Worm (Caenorhabditis elegans) whole organism, L1 larva: ENCODE measurements around the gene srh-220.

Experiments used
- C34B4.2 ChIP-seq: sonication (generic microtip); optimal IDR thresholded peaks from 2 replicates; lab custom pipeline; 2017; ENCODE audit warnings: mild to moderate bottlenecking, missing genetic modification characterization, missing compliant biosample characterization
- F16B12.6 ChIP-seq: fragments of 150-350 bp; optimal IDR thresholded peaks from 2 replicates; lab custom pipeline; 2014; ENCODE audit warnings: missing biosample characterization, missing genetic modification characterization
- Y116A8C.19 ChIP-seq: sonication (generic microtip); optimal IDR thresholded peaks from 2 replicates; lab custom pipeline; 2016; ENCODE audit warnings: missing compliant biosample characterization, missing genetic modification characterization, borderline replicate concordance
- aly-2 ChIP-seq: fragments of 150-350 bp; optimal IDR thresholded peaks from 2 replicates; lab custom pipeline; 2014; ENCODE audit warnings: missing biosample characterization, missing genetic modification characterization
- ama-1 ChIP-seq: fragments of 150-350 bp; optimal IDR thresholded peaks from 2 replicates; lab custom pipeline; 2014
- blmp-1 ChIP-seq: fragments of 150-350 bp; optimal IDR thresholded peaks from 2 replicates; lab custom pipeline; 2014; ENCODE audit warnings: missing biosample characterization, missing genetic modification characterization
- ceh-8 ChIP-seq: fragments of 200-800 bp; sonication (Bioruptor generic); optimal IDR thresholded peaks from 2 replicates; lab custom pipeline; 2018; ENCODE audit warnings: mild to moderate bottlenecking, missing genetic modification characterization, moderate library complexity, missing compliant biosample characterization
- ceh-88 ChIP-seq: fragments of 200-800 bp; sonication (Bioruptor generic); IDR thresholded peaks from 2 replicates; pipeline ENCODE4 v1.3.6; 2022; ENCODE audit warnings: missing genetic modification characterization, missing compliant biosample characterization
- dpl-1 ChIP-seq, 3 experiments: fragments of 150-350 bp in 2 of 3; sonication (generic microtip) in 1 of 3; optimal IDR thresholded peaks; 2 replicates each; lab custom pipeline; 2014 to 2017; ENCODE audit warnings: missing biosample characterization in 3 of 3, missing genetic modification characterization in 3 of 3, missing genetic modification reagents in 3 of 3
- dsc-1 ChIP-seq: sonication (generic microtip); optimal IDR thresholded peaks from 2 replicates; lab custom pipeline; 2016; ENCODE audit warnings: mild to moderate bottlenecking, missing genetic modification characterization, missing compliant biosample characterization
- efl-3 ChIP-seq: fragments of 200-800 bp; sonication (Bioruptor generic); optimal IDR thresholded peaks from 2 replicates; lab custom pipeline; 2018; ENCODE audit warnings: mild to moderate bottlenecking, missing genetic modification characterization, missing compliant biosample characterization
- egl-27 ChIP-seq, 2 experiments: fragments of 150-350 bp in 1 of 2; sonication (generic microtip); optimal IDR thresholded peaks; 3 replicates each; lab custom pipeline; 2017 to 2018; ENCODE audit warnings: missing biosample characterization in 2 of 2, missing genetic modification characterization in 2 of 2, missing genetic modification reagents in 2 of 2
- elt-2 ChIP-seq: sonication (generic microtip); optimal IDR thresholded peaks from 2 replicates; lab custom pipeline; 2016; ENCODE audit warnings: missing genetic modification characterization, mild to moderate bottlenecking, inconsistent platforms, missing compliant biosample characterization, missing genetic modification reagents
- elt-3 ChIP-seq, 6 experiments: fragments of 150-350 bp in 1 of 6; sonication (generic microtip); optimal IDR thresholded peaks; 2 replicates each; lab custom pipeline; 2017 to 2018; ENCODE audit warnings: missing biosample characterization in 6 of 6, missing genetic modification characterization in 6 of 6, inconsistent platforms in 1 of 6
- fkh-10 ChIP-seq: sonication (generic microtip); optimal IDR thresholded peaks from 2 replicates; lab custom pipeline; 2017; ENCODE audit warnings: missing biosample characterization, missing genetic modification reagents, missing genetic modification characterization
- fkh-4 ChIP-seq: sonication (generic microtip); optimal IDR thresholded peaks from 2 replicates; lab custom pipeline; 2016; ENCODE audit warnings: missing compliant biosample characterization, missing genetic modification characterization, borderline replicate concordance
- fkh-8 ChIP-seq: sonication (generic microtip); optimal IDR thresholded peaks from 2 replicates; lab custom pipeline; 2016; ENCODE audit warnings: mild to moderate bottlenecking, missing genetic modification characterization, missing compliant biosample characterization
- fos-1 ChIP-seq: fragments of 150-350 bp; optimal IDR thresholded peaks from 2 replicates; lab custom pipeline; 2014; ENCODE audit warnings: missing biosample characterization, missing genetic modification characterization
- irx-1 ChIP-seq: sonication (generic microtip); optimal IDR thresholded peaks from 2 replicates; lab custom pipeline; 2016; ENCODE audit warnings: missing genetic modification characterization, missing compliant biosample characterization
- lin-13 ChIP-seq: fragments of 150-350 bp; optimal IDR thresholded peaks from 2 replicates; lab custom pipeline; 2014; ENCODE audit warnings: missing biosample characterization, missing genetic modification reagents, missing genetic modification characterization
- lin-14 ChIP-seq: fragments of 200-800 bp; sonication (Bioruptor generic); optimal IDR thresholded peaks from 2 replicates; lab custom pipeline; 2018; ENCODE audit warnings: mild to moderate bottlenecking, missing genetic modification characterization, moderate library complexity, missing compliant biosample characterization
- lin-15B ChIP-seq: fragments of 150-350 bp; sonication (generic microtip); optimal IDR thresholded peaks from 3 replicates; lab custom pipeline; 2014; ENCODE audit warnings: missing biosample characterization, missing genetic modification characterization
- lin-35 ChIP-seq, 2 experiments: fragments of 150-350 bp; optimal IDR thresholded peaks; 2 replicates each; lab custom pipeline; 2014; ENCODE audit warnings: missing biosample characterization in 2 of 2, missing genetic modification characterization in 2 of 2, missing genetic modification reagents in 2 of 2
- lir-3 ChIP-seq: sonication (generic microtip); optimal IDR thresholded peaks from 2 replicates; lab custom pipeline; 2016; ENCODE audit warnings: mild to moderate bottlenecking, missing genetic modification characterization, moderate library complexity, missing compliant biosample characterization; ENCODE audit not compliant: poor library complexity
- lsy-2 ChIP-seq, 2 experiments: fragments of 150-350 bp; optimal IDR thresholded peaks; 2 replicates each; lab custom pipeline; 2014; ENCODE audit warnings: missing biosample characterization in 2 of 2, missing genetic modification characterization in 2 of 2
- mdl-1 ChIP-seq, 2 experiments: fragments of 150-350 bp; optimal IDR thresholded peaks; 2 replicates each; lab custom pipeline; 2014 to 2017; ENCODE audit warnings: missing biosample characterization in 2 of 2, missing genetic modification characterization in 2 of 2, inconsistent platforms in 1 of 2
- mef-2 ChIP-seq: fragments of 150-350 bp; optimal IDR thresholded peaks from 2 replicates; lab custom pipeline; 2014; ENCODE audit warnings: missing biosample characterization, missing genetic modification characterization
- mep-1 ChIP-seq: fragments of 150-350 bp; optimal IDR thresholded peaks from 2 replicates; lab custom pipeline; 2014; ENCODE audit warnings: missing biosample characterization, missing genetic modification characterization
- nhr-11 ChIP-seq: fragments of 150-350 bp; optimal IDR thresholded peaks from 2 replicates; lab custom pipeline; 2014; ENCODE audit warnings: missing biosample characterization, missing genetic modification characterization
- nhr-19 ChIP-seq: fragments of 200-800 bp; sonication (Bioruptor generic); conservative IDR thresholded peaks from 2 replicates; pipeline ENCODE4 v1.3.6; 2022; ENCODE audit warnings: missing genetic modification characterization, missing compliant biosample characterization
- nhr-20 ChIP-seq: sonication (generic microtip); optimal IDR thresholded peaks from 2 replicates; lab custom pipeline; 2016; ENCODE audit warnings: mild to moderate bottlenecking, missing genetic modification characterization, missing compliant biosample characterization
- nhr-71 ChIP-seq: sonication (generic microtip); optimal IDR thresholded peaks from 2 replicates; lab custom pipeline; 2016; ENCODE audit warnings: mild to moderate bottlenecking, missing genetic modification characterization, moderate library complexity, missing compliant biosample characterization
- nhr-76 ChIP-seq: sonication (generic microtip); optimal IDR thresholded peaks from 2 replicates; lab custom pipeline; 2017; ENCODE audit warnings: missing biosample characterization, missing genetic modification characterization
- nhr-84 ChIP-seq: sonication (generic microtip); optimal IDR thresholded peaks from 2 replicates; lab custom pipeline; 2017; ENCODE audit warnings: missing biosample characterization, missing genetic modification characterization
- nhr-85 ChIP-seq: sonication (generic microtip); peaks from one replicate; lab custom pipeline; 2016; ENCODE audit warnings: missing genetic modification characterization, inconsistent platforms, missing compliant biosample characterization
- nhr-90 ChIP-seq: sonication (generic microtip); optimal IDR thresholded peaks from 2 replicates; lab custom pipeline; 2016; ENCODE audit warnings: mild to moderate bottlenecking, missing genetic modification characterization, missing compliant biosample characterization; ENCODE audit not compliant: poor library complexity
- pqm-1 ChIP-seq: sonication (generic microtip); optimal IDR thresholded peaks from 3 replicates; lab custom pipeline; 2017; ENCODE audit warnings: missing biosample characterization, missing genetic modification characterization
- rnt-1 ChIP-seq: sonication (generic microtip); optimal IDR thresholded peaks from 2 replicates; lab custom pipeline; 2016; ENCODE audit warnings: mild to moderate bottlenecking, missing genetic modification characterization, moderate library complexity, missing compliant biosample characterization
- skn-1 ChIP-seq: fragments of 150-350 bp; optimal IDR thresholded peaks from 2 replicates; lab custom pipeline; 2014; ENCODE audit warnings: missing biosample characterization, missing genetic modification characterization
- snu-23 ChIP-seq: sonication (generic microtip); optimal IDR thresholded peaks from 2 replicates; lab custom pipeline; 2016; ENCODE audit warnings: missing genetic modification characterization, missing compliant biosample characterization
- swsn-7 ChIP-seq: sonication (generic microtip); optimal IDR thresholded peaks from 2 replicates; lab custom pipeline; 2016; ENCODE audit warnings: missing genetic modification characterization, missing compliant biosample characterization
- unc-130 ChIP-seq: fragments of 150-350 bp; optimal IDR thresholded peaks from 2 replicates; lab custom pipeline; 2017; ENCODE audit warnings: missing biosample characterization, missing genetic modification characterization, inconsistent platforms
- unc-30 ChIP-seq: sonication (generic microtip); optimal IDR thresholded peaks from 2 replicates; lab custom pipeline; 2017; ENCODE audit warnings: missing biosample characterization, missing genetic modification characterization
- unc-86 ChIP-seq: sonication (generic microtip); optimal IDR thresholded peaks from 2 replicates; lab custom pipeline; 2016; ENCODE audit warnings: missing genetic modification characterization, missing compliant biosample characterization
- vab-15 ChIP-seq: sonication (generic microtip); optimal IDR thresholded peaks from 2 replicates; lab custom pipeline; 2017; ENCODE audit warnings: missing genotype, mild to moderate bottlenecking, missing genetic modification characterization, missing compliant biosample characterization
- ztf-11 ChIP-seq, 2 experiments: sonication (generic microtip); optimal IDR thresholded peaks; 2 replicates each; lab custom pipeline; 2016 to 2017; ENCODE audit warnings: missing genetic modification characterization in 2 of 2, missing biosample characterization in 1 of 2, missing compliant biosample characterization in 1 of 2
- ztf-4 ChIP-seq: fragments of 150-350 bp; optimal IDR thresholded peaks from 2 replicates; lab custom pipeline; 2014; ENCODE audit warnings: missing biosample characterization, missing genetic modification characterization

Gene srh-220

DNA sequence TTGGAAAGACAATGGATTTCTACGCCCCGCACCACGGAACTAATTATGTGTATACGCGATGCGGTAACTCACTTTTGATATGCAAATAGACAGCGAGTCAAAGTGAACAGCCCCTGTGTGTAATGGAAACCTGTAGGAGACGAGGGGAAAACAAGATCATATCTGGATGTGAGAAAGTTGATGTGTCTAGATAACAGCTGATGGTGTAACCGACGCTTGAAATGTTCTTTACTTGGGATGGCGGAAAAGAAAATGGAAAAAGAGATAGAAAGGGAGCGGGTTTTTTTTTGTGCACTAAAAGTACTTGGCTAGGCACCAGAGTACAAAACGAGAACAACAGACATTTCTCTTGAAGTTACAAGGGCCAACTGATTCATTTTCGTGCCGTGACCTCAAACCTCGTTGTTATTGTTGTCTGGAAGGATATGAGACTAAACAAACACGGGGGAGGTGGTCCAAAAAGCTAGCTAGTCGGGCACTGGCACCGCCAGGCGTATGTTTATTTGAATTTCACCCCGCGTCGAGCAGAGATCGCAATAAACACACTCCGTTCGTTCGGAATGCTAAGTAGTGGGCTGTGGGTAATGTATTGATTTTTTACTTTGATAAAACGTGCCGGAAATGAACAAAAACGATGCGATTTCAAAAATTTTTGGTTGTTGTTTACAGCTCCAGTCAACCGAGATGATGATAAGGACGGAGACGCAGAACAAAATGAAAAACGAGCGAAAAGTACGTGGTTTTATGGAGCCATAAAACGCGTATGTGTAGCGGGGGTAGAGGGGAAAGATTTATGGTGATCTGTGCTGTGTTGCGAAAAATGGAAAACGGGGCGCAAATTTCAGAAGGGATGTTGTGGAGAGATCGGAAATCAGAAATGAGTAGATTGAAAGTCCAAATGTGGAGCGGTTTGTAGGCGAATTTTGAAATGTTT, 44.3 kb upstream of the srh-220 start:
- TF ChIP-seq fkh-8 (tag; lab: Kevin White, UChicago) (no peak), elt-3 (tag; optimal IDR thresholded peaks at IDR 0.05; lab: Kevin White, UChicago) (peak in 3 of 6 experiments; percentile 9 to 34 (median 15)), aly-2 (tag; lab: Kevin White, UChicago) (no peak), lin-35 (GFP tag; optimal IDR thresholded peaks at IDR 0.05; lab: Kevin White, UChicago) (peak; percentile 5 to 25), elt-2 (tag; lab: Kevin White, UChicago) (peak; percentile 54), fkh-10 (GFP tag; lab: Kevin White, UChicago) (no peak), blmp-1 (tag; lab: Kevin White, UChicago) (peak; percentile 52), rnt-1 (tag; lab: Kevin White, UChicago) (peak; percentile 33), lin-14 (GFP tag; lab: Kevin White, UChicago) (peak; percentile 48), lsy-2 (tag; optimal IDR thresholded peaks at IDR 0.05; lab: Kevin White, UChicago) (peak in 1 of 2 experiments; percentile 26), nhr-85 (peak; percentile 64), mdl-1 (tag; optimal IDR thresholded peaks at IDR 0.05; lab: Kevin White, UChicago) (peak in 1 of 2 experiments; percentile 10), nhr-90 (tag; lab: Kevin White, UChicago) (no peak), nhr-84 (no peak), nhr-71 (peak; percentile 31), pqm-1 (tag; lab: Kevin White, UChicago) (no peak), skn-1 (tag; lab: Kevin White, UChicago) (no peak), nhr-19 (GFP tag; lab: Robert Waterston, UW) (no peak), snu-23 (GFP tag; lab: Kevin White, UChicago) (peak; percentile 23)

DNA sequence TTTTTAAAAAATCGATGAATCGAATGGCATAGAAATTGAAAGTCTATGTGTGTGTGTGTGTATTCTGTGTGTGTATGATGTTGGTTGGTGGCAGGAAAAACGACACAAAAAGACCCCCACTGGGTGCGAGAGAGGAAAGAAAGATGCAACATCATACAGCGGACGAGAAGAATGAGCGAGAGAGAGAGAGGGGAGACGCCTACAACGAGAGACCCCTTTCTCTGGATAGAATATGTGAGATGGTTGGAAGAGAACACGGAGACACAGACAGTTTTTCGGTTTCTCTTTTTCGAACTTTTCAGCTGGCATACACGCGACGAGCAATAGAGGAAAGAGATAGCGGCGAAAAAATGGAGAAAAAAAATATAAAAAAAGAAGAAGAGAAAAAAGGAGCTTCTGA, 42.0 kb upstream of the srh-220 start:
- TF ChIP-seq unc-30 (tag; lab: Kevin White, UChicago) (no peak), nhr-85 (peak; percentile 21), unc-86 (tag; lab: Kevin White, UChicago) (peak; percentile 67), fkh-4 (tag; lab: Kevin White, UChicago) (no peak), ceh-8 (GFP tag; lab: Kevin White, UChicago) (peak; percentile 36), efl-3 (GFP tag; lab: Kevin White, UChicago) (no peak), ceh-88 (GFP tag; lab: Robert Waterston, UW) (no peak), ztf-4 (tag; lab: Kevin White, UChicago) (no peak), nhr-84 (no peak), rnt-1 (tag; lab: Kevin White, UChicago) (peak; percentile 75), mef-2 (tag; lab: Kevin White, UChicago) (no peak), nhr-90 (tag; lab: Kevin White, UChicago) (peak; percentile 3), lsy-2 (tag; optimal IDR thresholded peaks at IDR 0.05; lab: Kevin White, UChicago) (peak; percentile 57 to 87), F16B12.6 (tag; lab: Kevin White, UChicago) (no peak), dsc-1 (tag; lab: Kevin White, UChicago) (peak; percentile 76), irx-1 (tag; lab: Kevin White, UChicago) (peak; percentile 63), egl-27 (tag; optimal IDR thresholded peaks at IDR 0.05; lab: Kevin White, UChicago) (peak in 1 of 2 experiments; percentile 67), mdl-1 (tag; optimal IDR thresholded peaks at IDR 0.05; lab: Kevin White, UChicago) (peak in 1 of 2 experiments; percentile 71), nhr-19 (GFP tag; lab: Robert Waterston, UW) (peak; percentile 51), fos-1 (tag; lab: Kevin White, UChicago) (peak; percentile 56), skn-1 (tag; lab: Kevin White, UChicago) (peak; percentile 46), C34B4.2 (tag; lab: Kevin White, UChicago) (no peak), nhr-11 (tag; lab: Kevin White, UChicago) (peak; percentile 33), lin-15B (tag; lab: Kevin White, UChicago) (no peak), dpl-1 (GFP tag; optimal IDR thresholded peaks at IDR 0.05; lab: Kevin White, UChicago) (peak; percentile 18 to 51 (median 44)), lin-14 (GFP tag; lab: Kevin White, UChicago) (peak; percentile 96), lin-35 (GFP tag; optimal IDR thresholded peaks at IDR 0.05; lab: Kevin White, UChicago) (peak; percentile 53 to 56), lin-13 (peak; percentile 51), Y116A8C.19 (no peak), nhr-76 (tag; lab: Kevin White, UChicago) (no peak), mep-1 (tag; lab: Kevin White, UChicago) (peak; percentile 79), vab-15 (tag; lab: Kevin White, UChicago) (no peak), lir-3 (tag; lab: Kevin White, UChicago) (no peak), unc-130 (tag; lab: Kevin White, UChicago) (peak; percentile 8), swsn-7 (tag; lab: Kevin White, UChicago) (peak; percentile 62), ama-1 (lab: Kevin White, UChicago) (no peak), ztf-11 (tag; optimal IDR thresholded peaks at IDR 0.05; lab: Kevin White, UChicago) (no peak), nhr-20 (peak; percentile 60)
